Fruit fly (Drosophila melanogaster) whole organism, prepupa: ENCODE data around the gene Rab6.

Experiments
- Blimp-1 ChIP-seq: fragments of 200-800 bp; sonication (Bioruptor generic); optimal IDR thresholded peaks from 3 replicates; lab custom pipeline; 2017; ENCODE audit warnings: missing biosample characterization, missing genetic modification characterization, mild to moderate bottlenecking, moderate library complexity, missing genetic modification reagents
- CG11902 ChIP-seq: fragments of 200-800 bp; sonication (Bioruptor generic); optimal IDR thresholded peaks from 3 replicates; lab custom pipeline; 2016; ENCODE audit warnings: missing biosample characterization, missing genetic modification characterization
- Ets96B ChIP-seq: fragments of 200-800 bp; optimal IDR thresholded peaks from 2 replicates; lab custom pipeline; 2019; ENCODE audit warnings: missing biosample characterization, mild to moderate bottlenecking, missing genetic modification characterization, moderate library complexity
- Hr39 ChIP-seq: fragments of 200-800 bp; sonication (Bioruptor generic); optimal IDR thresholded peaks from 2 replicates; lab custom pipeline; 2016; ENCODE audit warnings: missing biosample characterization, missing genetic modification characterization
- Smox ChIP-seq: fragments of 200-800 bp; sonication (Bioruptor generic); optimal IDR thresholded peaks from 3 replicates; lab custom pipeline; 2016; ENCODE audit warnings: missing biosample characterization, missing genetic modification characterization
- Sox15 ChIP-seq: fragments of 200-800 bp; sonication (Bioruptor generic); optimal IDR thresholded peaks from 3 replicates; lab custom pipeline; 2016; ENCODE audit warnings: missing biosample characterization, missing genetic modification characterization
- cyc ChIP-seq: fragments of 200-800 bp; sonication (Bioruptor generic); optimal IDR thresholded peaks from 3 replicates; lab custom pipeline; 2016; ENCODE audit warnings: missing biosample characterization, missing genetic modification characterization
- dac ChIP-seq: fragments of 200-800 bp; sonication (Bioruptor generic); optimal IDR thresholded peaks from 2 replicates; lab custom pipeline; 2017; ENCODE audit warnings: missing biosample characterization, mild to moderate bottlenecking, missing genetic modification characterization
- esn ChIP-seq: fragments of 200-800 bp; sonication (Bioruptor generic); optimal IDR thresholded peaks from 2 replicates; lab custom pipeline; 2016; ENCODE audit warnings: missing biosample characterization, mild to moderate bottlenecking, missing genetic modification characterization, moderate library complexity
- fd85E ChIP-seq: fragments of 200-800 bp; sonication (Bioruptor generic); optimal IDR thresholded peaks from 3 replicates; lab custom pipeline; 2016; ENCODE audit warnings: missing biosample characterization, missing genetic modification characterization
- pdm3 ChIP-seq: fragments of 200-800 bp; sonication (Bioruptor generic); optimal IDR thresholded peaks from 3 replicates; lab custom pipeline; 2016; ENCODE audit warnings: missing biosample characterization, missing genetic modification characterization
- vri ChIP-seq: fragments of 200-800 bp; sonication (Bioruptor generic); optimal IDR thresholded peaks from 3 replicates; lab custom pipeline; 2016; ENCODE audit warnings: missing biosample characterization, mild to moderate bottlenecking, missing genetic modification characterization

- TF ChIP-seq Ets96B (no peak), vri (GFP tag; lab: Kevin White, UChicago) (no peak), fd85E (no peak), CG11902 (GFP tag; lab: Kevin White, UChicago) (no peak), Blimp-1 (GFP tag; lab: Kevin White, UChicago) (no peak), Sox15 (GFP tag; lab: Kevin White, UChicago) (no peak), esn (GFP tag; lab: Kevin White, UChicago) (no peak), Hr39 (no peak), cyc (GFP tag; lab: Kevin White, UChicago) (no peak), pdm3 (no peak), dac (GFP tag; lab: Kevin White, UChicago) (no peak), Smox (GFP tag; lab: Kevin White, UChicago) (no peak)
Measured at dm6 chr2L:12108779-12109564, at the start of gene Rab6, which contains the start of gene Phae1.
